Worm (Caenorhabditis elegans): ENCODE data around the gene rft-1.
"Not testable (repeated sequence)": the region's sequence is repeated elsewhere in the genome, so short reads cannot be mapped to it uniquely, and the experiment has no call there.

Gene rft-1

DNA sequence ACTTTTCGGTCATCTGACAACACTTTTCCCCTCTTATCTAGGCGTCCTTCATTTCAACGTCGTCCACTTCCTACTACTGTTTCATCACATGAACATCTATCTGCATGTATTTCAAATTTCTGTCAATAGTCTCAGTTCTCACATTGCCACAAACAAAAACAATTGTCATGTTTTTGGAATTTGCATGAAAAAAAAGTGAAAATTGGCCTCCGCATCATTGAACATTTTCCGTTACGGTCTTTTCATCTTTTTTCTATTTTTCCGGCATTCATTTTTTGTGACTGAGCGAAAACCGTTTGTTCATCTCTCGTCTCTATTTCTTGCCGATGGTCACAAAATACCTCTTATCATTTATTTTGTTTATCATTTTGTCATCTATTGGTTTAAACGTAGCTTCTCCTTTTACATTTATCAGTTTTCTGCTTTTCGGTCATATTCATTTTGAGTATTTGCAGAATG, 40.1 kb upstream of the rft-1 start, which contains the start of gene exc-15 (continued):
- peak; percentile 18 for TF ChIP-seq pha-4 (tag; optimal IDR thresholded peaks at IDR 0.05)
- no peak for TF ChIP-seq daf-12 (tag; optimal IDR thresholded peaks at IDR 0.05)
- TF ChIP-seq zag-1 (tag; optimal IDR thresholded peaks at IDR 0.05) = no peak
- no peak for TF ChIP-seq unc-39 (tag; optimal IDR thresholded peaks at IDR 0.05)
- TF ChIP-seq elt-2 (tag; optimal IDR thresholded peaks at IDR 0.05) = peak; percentile 91
- TF ChIP-seq mdl-1 (tag; optimal IDR thresholded peaks at IDR 0.05) = no peak
- TF ChIP-seq ceh-28 (tag; optimal IDR thresholded peaks at IDR 0.05) = peak; percentile 11
- no peak for TF ChIP-seq unc-62 (GFP tag; optimal IDR thresholded peaks at IDR 0.05)
- TF ChIP-seq nhr-67 (tag; optimal IDR thresholded peaks at IDR 0.05) = no peak
- no peak for TF ChIP-seq egl-5 (tag; optimal IDR thresholded peaks at IDR 0.05)
- TF ChIP-seq ceh-9 (tag; optimal IDR thresholded peaks at IDR 0.05) = no peak
- no peak for TF ChIP-seq nhr-76 (tag; optimal IDR thresholded peaks at IDR 0.05)
- no peak for TF ChIP-seq ztf-4 (tag; optimal IDR thresholded peaks at IDR 0.05)
- TF ChIP-seq ama-1 (optimal IDR thresholded peaks at IDR 0.05) = no peak
- TF ChIP-seq fkh-2 (tag; optimal IDR thresholded peaks at IDR 0.05) = no peak
- no peak for TF ChIP-seq mml-1 (tag; optimal IDR thresholded peaks at IDR 0.05)
- no peak for TF ChIP-seq ceh-82 (tag; optimal IDR thresholded peaks at IDR 0.05)
- TF ChIP-seq hmg-11 (tag; optimal IDR thresholded peaks at IDR 0.05) = no peak
- no peak for TF ChIP-seq ztf-11 (tag; optimal IDR thresholded peaks at IDR 0.05)
- TF ChIP-seq ZK546.5 (tag; optimal IDR thresholded peaks at IDR 0.05) = no peak

DNA sequence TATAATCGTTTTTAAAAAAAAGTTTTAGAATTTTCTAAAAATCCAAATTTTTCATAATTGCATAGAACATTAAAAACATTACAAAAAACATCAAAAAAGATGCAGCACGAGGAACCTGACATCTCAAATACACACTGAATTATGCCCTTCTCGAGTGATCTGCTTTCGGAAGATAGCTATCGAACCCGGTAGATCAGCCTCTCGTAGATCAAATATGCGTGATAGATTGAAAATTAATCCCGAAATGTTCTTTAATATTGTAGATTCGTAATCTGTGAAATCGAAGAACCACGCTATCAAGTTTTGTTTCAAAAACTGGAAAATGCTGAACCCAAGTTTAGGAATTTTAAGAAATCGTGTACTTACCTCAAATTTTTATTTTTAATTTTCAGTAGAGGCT, 38.8 kb upstream of the rft-1 start:
- TF ChIP-seq elt-1 (tag; optimal IDR thresholded peaks at IDR 0.05) = peak; percentile 53
- TF ChIP-seq fos-1 (tag; optimal IDR thresholded peaks at IDR 0.05) = no peak

DNA sequence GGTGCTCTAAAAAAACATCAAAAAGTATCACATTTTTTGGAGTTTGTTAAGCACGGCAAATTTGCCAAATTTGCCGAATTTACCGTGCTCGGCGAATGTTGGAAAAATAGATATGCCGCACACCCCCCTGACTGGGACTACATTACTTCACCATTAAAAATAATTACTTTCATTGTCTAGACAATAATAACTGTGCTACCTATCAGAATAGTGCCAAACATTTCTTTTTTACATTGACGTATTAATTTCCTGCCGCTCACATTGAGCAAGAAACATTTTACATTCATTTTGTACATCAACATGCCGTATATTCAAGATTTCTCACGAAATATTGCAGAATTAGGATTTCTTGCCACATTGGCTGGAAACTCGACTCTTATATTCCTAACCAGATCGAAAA, 31.5 kb upstream of the rft-1 start, which contains the start of gene str-35:
TSS of gene str-35 (plus strand) at position 301 of the 400 bp plus-strand sequence.
- not testable (repeated sequence) for TF ChIP-seq unc-62 (GFP tag; optimal IDR thresholded peaks at IDR 0.05); ama-1 (optimal IDR thresholded peaks at IDR 0.05); egl-5 (tag; optimal IDR thresholded peaks at IDR 0.05)

DNA sequence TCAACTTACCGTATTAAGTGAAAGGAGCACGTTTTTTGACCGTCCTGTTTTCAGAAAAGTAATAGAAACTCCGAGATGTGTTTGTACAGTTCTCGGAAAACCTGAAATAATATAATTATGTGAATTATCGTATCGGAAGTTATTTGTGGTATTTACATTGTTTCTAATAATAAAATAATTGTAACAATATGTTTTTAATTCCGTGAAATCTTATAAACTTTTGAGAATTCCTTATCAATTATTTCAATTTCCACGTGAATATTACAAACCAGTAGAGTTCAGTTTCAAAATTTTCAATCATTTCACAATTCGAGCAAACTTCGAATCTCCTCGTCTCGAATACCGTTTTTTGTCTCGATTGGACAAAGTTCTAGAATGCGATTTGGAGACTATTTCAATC, 28.0 kb upstream of the rft-1 start, which contains the start of gene T08H10.3:
TSS of gene T08H10.3 (plus strand) at position 301 of the 400 bp plus-strand sequence.
- TF ChIP-seq nhr-67 (tag; optimal IDR thresholded peaks at IDR 0.05) (no peak), mdl-1 (tag; optimal IDR thresholded peaks at IDR 0.05) (no peak), daf-12 (tag; optimal IDR thresholded peaks at IDR 0.05) (no peak)

DNA sequence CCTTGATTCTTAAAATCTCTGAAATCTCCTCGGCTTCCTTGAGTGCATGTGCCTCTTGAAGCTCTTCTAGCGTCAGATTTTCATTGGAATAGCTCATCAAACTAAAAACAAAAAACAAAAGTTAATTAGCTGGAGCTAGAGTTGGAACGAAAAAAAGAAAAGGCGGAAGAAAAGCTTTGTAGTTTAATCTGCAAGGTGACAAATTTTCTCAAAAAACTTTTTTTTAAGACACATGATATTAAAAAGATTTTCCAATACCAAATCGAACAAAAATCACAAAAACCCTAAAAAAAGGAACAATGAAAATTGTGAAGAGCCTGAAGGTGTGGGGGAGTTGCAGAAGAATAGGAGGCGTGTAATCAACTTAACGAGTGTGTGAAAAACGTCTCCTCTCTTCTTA, 11.6 kb upstream of the rft-1 start, which contains the start of gene gnrr-5:
TSS of gene gnrr-5 (minus strand) at position 101 of the 400 bp plus-strand sequence.
- TF ChIP-seq jun-1 (tag; optimal IDR thresholded peaks at IDR 0.05) (no peak), fkh-10 (GFP tag; optimal IDR thresholded peaks at IDR 0.05) (peak; percentile 10), unc-39 (tag; optimal IDR thresholded peaks at IDR 0.05) (no peak), nhr-77 (tag; optimal IDR thresholded peaks at IDR 0.05) (no peak), nfya-1 (tag; optimal IDR thresholded peaks at IDR 0.05; ENCODE audit: insufficient read depth) (no peak)

DNA sequence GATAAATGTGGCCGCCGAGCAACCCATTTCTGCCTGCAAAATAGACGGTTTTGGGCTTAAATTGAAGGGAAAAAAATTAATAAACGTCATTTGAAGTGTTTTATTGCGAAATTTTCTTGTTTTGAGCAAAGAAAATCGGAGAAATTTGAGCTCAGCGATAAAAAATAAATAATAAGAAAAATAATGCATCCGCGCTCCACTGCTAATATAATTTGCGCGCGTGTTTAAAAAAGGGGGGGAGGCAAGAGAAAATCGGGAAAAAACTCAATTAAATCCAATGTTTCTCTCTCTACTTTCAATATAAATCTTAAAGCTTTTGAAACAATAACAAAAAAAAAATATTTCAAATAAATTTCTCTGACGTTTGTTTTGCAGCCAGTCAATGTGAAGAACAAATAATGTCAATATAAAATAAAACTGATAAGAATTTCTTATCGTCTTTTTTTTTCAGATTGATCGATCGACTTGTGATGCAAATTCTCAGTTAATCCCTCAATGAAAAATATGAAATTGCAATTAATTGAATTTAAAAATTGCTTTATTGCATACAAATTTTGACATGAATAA, 7.6 kb upstream of the rft-1 start, which contains the start of gene rft-2:
TSS of gene rft-2 (minus strand) at position 41 of the 567 bp plus-strand sequence.
- TF ChIP-seq nfya-1 (tag; optimal IDR thresholded peaks at IDR 0.05; ENCODE audit: insufficient read depth) = peak; percentile 59
- no peak for TF ChIP-seq ZK546.5 (tag; optimal IDR thresholded peaks at IDR 0.05)
- TF ChIP-seq ceh-28 (tag; optimal IDR thresholded peaks at IDR 0.05) = no peak
- no peak for TF ChIP-seq nhr-77 (tag; optimal IDR thresholded peaks at IDR 0.05)
- peak; percentile 57 for TF ChIP-seq hmg-11 (tag; optimal IDR thresholded peaks at IDR 0.05)
- TF ChIP-seq snpc-4 (tag; optimal IDR thresholded peaks at IDR 0.05) = peak; percentile 52
- TF ChIP-seq elt-2 (tag; optimal IDR thresholded peaks at IDR 0.05) = peak; percentile 65
- no peak for TF ChIP-seq nhr-43 (tag; optimal IDR thresholded peaks at IDR 0.05; ENCODE audit: poor library complexity, severe bottlenecking)
- peak; percentile 62 for TF ChIP-seq lin-15B (tag; optimal IDR thresholded peaks at IDR 0.05)
- TF ChIP-seq pha-4 (tag; optimal IDR thresholded peaks at IDR 0.05) = peak; percentile 85
- peak; percentile 10 for TF ChIP-seq jun-1 (tag; optimal IDR thresholded peaks at IDR 0.05)
- TF ChIP-seq R02D3.7 (tag; optimal IDR thresholded peaks at IDR 0.05) = peak; percentile 14

Data from whole organism, L3 larva.